Fruit fly (Drosophila melanogaster) S2 (cell line): Measurements from ENCODE around the gene CG14929.

Source experiments
- CG8478 ChIP-seq: fragments of >200 bp; optimal IDR thresholded peaks from 2 replicates; lab custom pipeline; 2018
- CTCF ChIP-seq, 2 experiments: fragments of >200 bp; optimal IDR thresholded peaks; 2 replicates each; lab custom pipeline; 2018

DNA sequence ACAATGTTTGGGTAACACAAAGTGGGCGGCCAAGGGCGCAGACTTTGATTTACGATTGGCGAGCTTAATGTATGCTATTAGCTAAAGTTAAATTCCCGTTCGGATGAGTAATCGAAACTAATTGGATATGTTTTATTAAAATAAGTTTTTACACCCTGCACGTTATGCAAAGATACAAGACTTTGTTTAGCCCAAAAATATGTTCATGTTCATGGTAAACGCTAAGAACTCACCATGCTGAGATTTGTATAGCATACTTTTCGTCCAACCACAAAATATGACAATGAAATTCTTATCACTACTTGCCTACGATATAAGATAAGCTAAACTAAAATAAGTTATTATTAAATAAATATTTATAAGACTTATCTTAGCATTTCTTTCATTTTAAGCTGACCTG, 44.7 kb upstream of the CG14929 start:
- TF ChIP-seq CG8478 (lab: Kevin White, UChicago) = no peak
- no peak for TF ChIP-seq CTCF (optimal IDR thresholded peaks at IDR 0.05; lab: Kevin White, UChicago)
